Fruit fly (Drosophila melanogaster) whole organism: ENCODE measurements around the gene CG32024.

Experiments
- CG8478 ChIP-seq: fragments of >200 bp; optimal IDR thresholded peaks from 2 replicates; lab custom pipeline; 2018; ENCODE audit warnings: inconsistent platforms
- Dll ChIP-seq: fragments of >200 bp; optimal IDR thresholded peaks from 2 replicates; lab custom pipeline; 2017
- EcR ChIP-seq, 2 experiments: fragments of >200 bp; optimal IDR thresholded peaks; 2 replicates each; lab custom pipeline; 2017; ENCODE audit warnings: missing biosample characterization in 2 of 2, missing genetic modification characterization in 2 of 2, missing genetic modification reagents in 2 of 2
- pan ChIP-seq: fragments of >200 bp; optimal IDR thresholded peaks from 2 replicates; lab custom pipeline; 2017
- psq ChIP-seq: fragments of >200 bp; optimal IDR thresholded peaks from 2 replicates; lab custom pipeline; 2017
- usp ChIP-seq: fragments of >200 bp; optimal IDR thresholded peaks from 2 replicates; lab custom pipeline; 2017; ENCODE audit warnings: missing biosample characterization, missing genetic modification characterization, mixed read lengths

DNA sequence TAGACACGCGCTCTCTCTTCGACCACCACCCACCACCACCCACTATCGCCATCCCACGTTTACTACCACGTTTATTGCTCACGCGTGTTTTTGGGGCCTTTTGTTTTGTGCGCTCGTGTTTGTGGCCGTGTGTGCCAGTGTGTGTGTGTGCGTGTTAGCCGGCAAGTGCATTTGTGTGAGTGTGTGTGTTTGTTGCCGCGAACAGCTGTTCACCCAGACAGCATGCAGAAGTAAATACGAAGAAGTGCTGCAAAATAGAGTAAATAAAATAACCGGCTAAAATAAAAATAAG lies 20.4 kb downstream of the CG32024 start:
- TF ChIP-seq CG8478 (lab: Kevin White, UChicago) (no peak), Dll (lab: Kevin White, UChicago) (no peak), EcR (GFP tag; optimal IDR thresholded peaks at IDR 0.05; lab: Kevin White, UChicago) (no peak), psq (lab: Kevin White, UChicago) (no peak), usp (GFP tag; lab: Kevin White, UChicago) (no peak), pan (no peak)
